Fruit fly (Drosophila melanogaster) whole organism, embryonic: ENCODE measurements around the gene CG43229.
A peak's percentile ranks its signal among the peaks of the same experiment; 100 is the strongest.

Experiments
- Ada2b ChIP-seq: fragments of 200-800 bp; sonication (Bioruptor generic); IDR thresholded peaks from 2 replicates; pipeline ENCODE4 v1.3.6; 2022; ENCODE audit warnings: missing biosample characterization, missing genetic modification characterization
- B-H1 ChIP-seq: fragments of 200-800 bp; sonication (Bioruptor generic); IDR thresholded peaks from 3 replicates; pipeline ENCODE4 v1.3.6; 2022; ENCODE audit warnings: missing biosample characterization, missing genetic modification characterization
- CG11093 ChIP-seq: fragments of 200-800 bp; sonication (Bioruptor generic); IDR thresholded peaks from 3 replicates; pipeline ENCODE4 v1.3.6; 2022; ENCODE audit warnings: missing biosample characterization, missing genetic modification characterization
- CG11560 ChIP-seq: fragments of 200-800 bp; sonication (Bioruptor generic); IDR thresholded peaks from 3 replicates; pipeline ENCODE4 v1.3.6; 2022; ENCODE audit warnings: missing biosample characterization, missing genetic modification characterization
- CG12659 ChIP-seq: fragments of 200-800 bp; sonication (Bioruptor generic); optimal IDR thresholded peaks from 3 replicates; lab custom pipeline; 2017; ENCODE audit warnings: mild to moderate bottlenecking, missing biosample characterization, missing genetic modification reagents, missing genetic modification characterization
- CG14441 ChIP-seq: fragments of 200-800 bp; sonication (Bioruptor generic); IDR thresholded peaks from 2 replicates; pipeline ENCODE4 v1.3.6; 2022; ENCODE audit warnings: missing biosample characterization, missing genetic modification characterization
- CG14667 ChIP-seq: fragments of 200-800 bp; sonication (Bioruptor generic); IDR thresholded peaks from 2 replicates; pipeline ENCODE4 v1.3.6; 2022; ENCODE audit warnings: missing biosample characterization, missing genetic modification characterization
- CG15479 ChIP-seq: fragments of 200-800 bp; sonication (Bioruptor generic); optimal IDR thresholded peaks from 3 replicates; lab custom pipeline; 2019; ENCODE audit warnings: missing biosample characterization, mild to moderate bottlenecking, missing genetic modification characterization, moderate library complexity
- CG15514 ChIP-seq: fragments of 200-800 bp; sonication (Bioruptor generic); optimal IDR thresholded peaks from 3 replicates; lab custom pipeline; 2017; ENCODE audit warnings: missing biosample characterization, missing genetic modification characterization, mild to moderate bottlenecking, moderate library complexity, missing genetic modification reagents
- CG1603 ChIP-seq: fragments of 200-800 bp; sonication (Bioruptor generic); optimal IDR thresholded peaks from 2 replicates; lab custom pipeline; 2019; ENCODE audit warnings: missing biosample characterization, mild to moderate bottlenecking, missing genetic modification characterization, moderate library complexity
- CG1647 ChIP-seq: fragments of 200-800 bp; sonication (Bioruptor generic); optimal IDR thresholded peaks from 3 replicates; lab custom pipeline; 2016; ENCODE audit warnings: missing biosample characterization, missing genetic modification characterization
- CG17328 ChIP-seq: fragments of 200-800 bp; sonication (Bioruptor generic); IDR thresholded peaks from 2 replicates; pipeline ENCODE4 v1.3.6; 2022; ENCODE audit warnings: missing biosample characterization, missing genetic modification characterization
- CG17359 ChIP-seq: fragments of 200-800 bp; sonication (Bioruptor generic); optimal IDR thresholded peaks from 3 replicates; lab custom pipeline; 2018; ENCODE audit warnings: missing biosample characterization, mild to moderate bottlenecking, missing genetic modification characterization, moderate library complexity
- CG18476 ChIP-seq: fragments of 200-800 bp; sonication (Bioruptor generic); optimal IDR thresholded peaks from 2 replicates; lab custom pipeline; 2016; ENCODE audit warnings: missing biosample characterization, mild to moderate bottlenecking, missing genetic modification characterization
- CG31388 ChIP-seq: fragments of 200-800 bp; sonication (Bioruptor generic); optimal IDR thresholded peaks from 2 replicates; lab custom pipeline; 2016; ENCODE audit warnings: missing biosample characterization, missing genetic modification characterization
- CG32767 ChIP-seq: fragments of 200-800 bp; sonication (Bioruptor generic); IDR thresholded peaks from 2 replicates; pipeline ENCODE4 v1.3.6; 2022; ENCODE audit warnings: missing biosample characterization, missing genetic modification characterization
- CG33213 ChIP-seq: fragments of 200-800 bp; sonication (Bioruptor generic); optimal IDR thresholded peaks from 3 replicates; lab custom pipeline; 2016; ENCODE audit warnings: missing biosample characterization, missing genetic modification characterization
- CG3995 ChIP-seq: fragments of 200-800 bp; sonication (Bioruptor generic); optimal IDR thresholded peaks from 3 replicates; lab custom pipeline; 2016; ENCODE audit warnings: missing biosample characterization, missing genetic modification characterization
- CG4707 ChIP-seq: fragments of 200-800 bp; sonication (Bioruptor generic); optimal IDR thresholded peaks from 2 replicates; lab custom pipeline; 2018; ENCODE audit warnings: missing biosample characterization, mild to moderate bottlenecking, missing genetic modification characterization, moderate library complexity
- CG7357 ChIP-seq: fragments of 200-800 bp; sonication (Bioruptor generic); IDR thresholded peaks from 3 replicates; pipeline ENCODE4 v1.3.6; 2022; ENCODE audit warnings: missing biosample characterization, missing genetic modification characterization
- Deaf1 ChIP-seq: fragments of 200-800 bp; optimal IDR thresholded peaks from 3 replicates; lab custom pipeline; 2019; ENCODE audit warnings: missing biosample characterization, mild to moderate bottlenecking, missing genetic modification characterization, moderate library complexity
- Dek ChIP-seq: fragments of 200-800 bp; sonication (Bioruptor generic); optimal IDR thresholded peaks from 3 replicates; lab custom pipeline; 2019; ENCODE audit warnings: missing biosample characterization, mild to moderate bottlenecking, missing genetic modification characterization, moderate library complexity
- HLH4C ChIP-seq: fragments of 200-800 bp; sonication (Bioruptor generic); IDR thresholded peaks from 3 replicates; pipeline ENCODE4 v1.3.6; 2022; ENCODE audit warnings: missing biosample characterization, missing genetic modification characterization; ENCODE audit not compliant: partially characterized antibody
- MESR4 ChIP-seq: fragments of 200-800 bp; sonication (Bioruptor generic); optimal IDR thresholded peaks from 2 replicates; lab custom pipeline; 2018; ENCODE audit warnings: missing biosample characterization, mild to moderate bottlenecking, missing genetic modification characterization, moderate library complexity
- Med ChIP-seq: fragments of 200-800 bp; sonication (Bioruptor generic); peaks from one replicate; lab custom pipeline; 2016; ENCODE audit warnings: missing biosample characterization, missing genetic modification characterization, mild to moderate bottlenecking, inconsistent platforms, moderate library complexity
- Myb ChIP-seq: fragments of 200-800 bp; sonication (Bioruptor generic); optimal IDR thresholded peaks from 2 replicates; lab custom pipeline; 2016; ENCODE audit warnings: missing biosample characterization, missing genetic modification characterization
- Nf-YC ChIP-seq: fragments of 200-800 bp; optimal IDR thresholded peaks from 3 replicates; lab custom pipeline; 2019; ENCODE audit warnings: missing biosample characterization, mild to moderate bottlenecking, missing genetic modification characterization, moderate library complexity
- Ptx1 ChIP-seq: fragments of 200-800 bp; sonication (Bioruptor generic); IDR thresholded peaks from 2 replicates; pipeline ENCODE4 v1.3.6; 2022; ENCODE audit warnings: missing biosample characterization, missing genetic modification characterization
- Taf1 ChIP-seq: fragments of 200-800 bp; sonication (Bioruptor generic); IDR thresholded peaks from 2 replicates; pipeline ENCODE4 v1.3.6; 2022; ENCODE audit warnings: missing biosample characterization, missing genetic modification characterization
- Xbp1 ChIP-seq: fragments of 200-800 bp; sonication (Bioruptor generic); optimal IDR thresholded peaks from 3 replicates; lab custom pipeline; 2016; ENCODE audit warnings: missing biosample characterization, mild to moderate bottlenecking, missing genetic modification characterization
- YL-1 ChIP-seq: fragments of 200-800 bp; sonication (Bioruptor generic); optimal IDR thresholded peaks from 3 replicates; lab custom pipeline; 2017; ENCODE audit warnings: missing biosample characterization, mild to moderate bottlenecking, missing genetic modification characterization
- ac ChIP-seq: fragments of 200-800 bp; sonication (Bioruptor generic); optimal IDR thresholded peaks from 3 replicates; lab custom pipeline; 2017; ENCODE audit warnings: missing biosample characterization, mild to moderate bottlenecking, missing genetic modification characterization
- ci ChIP-seq: fragments of 200-800 bp; sonication (Bioruptor generic); IDR thresholded peaks from 3 replicates; pipeline ENCODE4 v1.3.6; 2022; ENCODE audit warnings: missing biosample characterization, missing genetic modification characterization
- dysf ChIP-seq: fragments of 200-800 bp; sonication (Bioruptor generic); IDR thresholded peaks from 3 replicates; pipeline ENCODE4 v1.3.6; 2022; ENCODE audit warnings: missing biosample characterization, missing genetic modification characterization
- gem ChIP-seq: fragments of 200-800 bp; sonication (Bioruptor generic); optimal IDR thresholded peaks from 2 replicates; lab custom pipeline; 2019; ENCODE audit warnings: missing biosample characterization, mild to moderate bottlenecking, missing genetic modification characterization, moderate library complexity
- grau ChIP-seq: fragments of 200-800 bp; optimal IDR thresholded peaks from 3 replicates; lab custom pipeline; 2019; ENCODE audit warnings: missing biosample characterization, mild to moderate bottlenecking, missing genetic modification characterization, moderate library complexity
- hkb ChIP-seq, 2 experiments: fragments of 200-800 bp in 1 of 2; fragments of >200 bp in 1 of 2; sonication (Bioruptor generic) in 1 of 2; IDR thresholded peaks in 1 of 2; optimal IDR thresholded peaks in 1 of 2; 2 replicates each; pipeline versions ENCODE4 v1.3.6 to Lab custom; 2017 to 2022; ENCODE audit warnings: missing biosample characterization in 1 of 2, missing genetic modification characterization in 1 of 2
- ind ChIP-seq: fragments of 200-800 bp; sonication (Bioruptor generic); optimal IDR thresholded peaks from 3 replicates; lab custom pipeline; 2016; ENCODE audit warnings: missing biosample characterization, missing genetic modification characterization
- ken ChIP-seq: fragments of 200-800 bp; sonication (Bioruptor generic); IDR thresholded peaks from 3 replicates; pipeline ENCODE4 v1.3.6; 2022; ENCODE audit warnings: missing biosample characterization, missing genetic modification characterization
- lbe ChIP-seq: fragments of 200-800 bp; sonication (Bioruptor generic); optimal IDR thresholded peaks from 2 replicates; lab custom pipeline; 2016; ENCODE audit warnings: missing biosample characterization, mild to moderate bottlenecking, missing genetic modification characterization
- lmd ChIP-seq: fragments of 200-800 bp; sonication (Bioruptor generic); IDR thresholded peaks from 2 replicates; pipeline ENCODE4 v1.3.6; 2022; ENCODE audit warnings: missing biosample characterization, missing genetic modification characterization
- pan ChIP-seq, 4 experiments: fragments of >200 bp in 3 of 4; fragments of 200-800 bp in 1 of 4; sonication (Bioruptor generic) in 1 of 4; optimal IDR thresholded peaks in 3 of 4; IDR thresholded peaks in 1 of 4; 2 replicates each; pipeline versions ENCODE4 v1.3.6 to Lab custom; 2017 to 2022; ENCODE audit warnings: missing biosample characterization in 2 of 4, missing genetic modification characterization in 2 of 4, mixed read lengths in 1 of 4
- prd ChIP-seq, 3 experiments: fragments of >200 bp in 2 of 3; fragments of 200-800 bp in 1 of 3; sonication (Bioruptor generic) in 1 of 3; optimal IDR thresholded peaks in 2 of 3; IDR thresholded peaks in 1 of 3; 2 replicates in 2 of 3; 3 replicates in 1 of 3; pipeline versions ENCODE4 v1.3.6 to Lab custom; 2017 to 2022; ENCODE audit warnings: missing biosample characterization in 1 of 3, missing genetic modification characterization in 1 of 3
- row ChIP-seq: fragments of 200-800 bp; sonication (Bioruptor generic); IDR thresholded peaks from 3 replicates; pipeline ENCODE4 v1.3.6; 2022; ENCODE audit warnings: missing biosample characterization, missing genetic modification characterization
- run ChIP-seq: fragments of 200-800 bp; sonication (Bioruptor generic); optimal IDR thresholded peaks from 3 replicates; lab custom pipeline; 2018; ENCODE audit warnings: missing biosample characterization, mild to moderate bottlenecking, missing genetic modification characterization
- sens ChIP-seq: fragments of 200-800 bp; sonication (Bioruptor generic); peaks from one replicate; lab custom pipeline; 2016; ENCODE audit warnings: missing biosample characterization, missing genetic modification characterization
- sisA ChIP-seq: fragments of 200-800 bp; sonication (Bioruptor generic); IDR thresholded peaks from 2 replicates; pipeline ENCODE4 v1.3.6; 2022; ENCODE audit warnings: missing biosample characterization, missing genetic modification characterization
- slbo ChIP-seq: fragments of 200-800 bp; sonication (Bioruptor generic); IDR thresholded peaks from 2 replicates; pipeline ENCODE4 v1.3.6; 2022; ENCODE audit warnings: missing biosample characterization, missing genetic modification characterization
- so ChIP-seq: fragments of 200-800 bp; sonication (Bioruptor generic); IDR thresholded peaks from 3 replicates; pipeline ENCODE4 v1.3.6; 2022; ENCODE audit warnings: missing biosample characterization, missing genetic modification characterization

CG43229 gene

DNA sequence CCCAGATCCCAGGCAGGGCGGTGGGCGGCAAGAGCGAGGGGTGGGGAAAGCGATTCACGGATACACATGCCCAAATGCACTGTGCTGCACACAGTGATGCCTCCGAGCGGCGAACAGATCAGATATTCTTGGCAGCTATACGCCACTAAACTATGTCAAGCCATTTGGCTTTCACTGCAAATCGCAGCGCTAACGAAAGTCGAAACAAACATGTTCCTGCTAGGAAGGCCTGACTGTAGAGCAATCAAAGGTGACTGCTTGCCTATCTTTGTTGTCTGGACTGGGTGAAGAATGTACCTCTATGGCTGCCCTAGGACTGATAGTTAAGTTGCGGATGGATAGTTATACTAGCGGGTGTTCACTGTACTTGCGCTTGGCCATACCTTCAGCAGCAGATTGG lies 2.3 kb upstream of the CG43229 start:
- TF ChIP-seq Ptx1 (GFP tag; lab: Robert Waterston, UW) (peak; percentile 36; the same call in 1 of the 2 replicates), ken (0 out of 3 replicates have a peak, but pooled peaks have one; percentile 29), CG12659 (GFP tag; lab: Kevin White, UChicago) (no peak), Med (GFP tag; lab: Kevin White, UChicago) (peak; percentile 69), hkb (optimal IDR thresholded peaks at IDR 0.05; lab: Kevin White, UChicago) (no peak), hkb (GFP tag; IDR thresholded peaks at IDR 0.05; lab: Robert Waterston, UW) (peak; percentile 53), dysf (GFP tag; lab: Robert Waterston, UW) (0 out of 3 replicates have a peak, but pooled peaks have one; percentile 25), YL-1 (GFP tag; lab: Kevin White, UChicago) (no peak), sens (peak; percentile 37), CG17328 (GFP tag; lab: Robert Waterston, UW) (peak; percentile 44; the same call in 1 of the 2 replicates), CG11560 (tag; lab: Robert Waterston, UW) (peak; percentile 30; the same call in 1 of the 3 replicates), B-H1 (no peak), Ada2b (GFP tag; lab: Robert Waterston, UW) (0 out of 2 replicates have a peak, but pooled peaks have one; percentile 33), CG18476 (no peak), HLH4C (GFP tag; lab: Robert Waterston, UW) (no peak), Xbp1 (GFP tag; lab: Kevin White, UChicago) (no peak), CG4707 (GFP tag; lab: Kevin White, UChicago) (no peak), Taf1 (GFP tag; lab: Robert Waterston, UW) (0 out of 2 replicates have a peak, but pooled peaks have one; percentile 32), CG33213 (GFP tag; lab: Kevin White, UChicago) (no peak), ind (GFP tag; lab: Kevin White, UChicago) (peak; percentile 2), CG3995 (GFP tag; lab: Kevin White, UChicago) (no peak), lmd (GFP tag; lab: Robert Waterston, UW) (peak; percentile 21; the same call in 1 of the 2 replicates), lbe (GFP tag; lab: Kevin White, UChicago) (no peak), ci (GFP tag; lab: Robert Waterston, UW) (0 out of 3 replicates have a peak, but pooled peaks have one; percentile 46), CG14441 (GFP tag; lab: Robert Waterston, UW) (peak; percentile 37; the same call in 1 of the 2 replicates), run (tag; lab: Kevin White, UChicago) (no peak), CG14667 (GFP tag; lab: Robert Waterston, UW) (no peak), CG31388 (GFP tag; lab: Kevin White, UChicago) (no peak), pan (optimal IDR thresholded peaks at IDR 0.05; lab: Kevin White, UChicago) (no peak), pan (GFP tag; optimal IDR thresholded peaks at IDR 0.05 in 1 of 2, IDR thresholded peaks at IDR 0.05 in 1 of 2) (peak in 1 of 2 experiments; percentile 63), Deaf1 (tag; lab: Kevin White, UChicago) (no peak), Myb (GFP tag; lab: Kevin White, UChicago) (peak; percentile 7), Dek (tag; lab: Kevin White, UChicago) (no peak), gem (peak; percentile 3), CG32767 (0 out of 2 replicates have a peak, but pooled peaks have one; percentile 21), ac (GFP tag; lab: Kevin White, UChicago) (no peak), sisA (GFP tag; lab: Robert Waterston, UW) (0 out of 2 replicates have a peak, but pooled peaks have one; percentile 31), CG1603 (peak; percentile 39), Nf-YC (no peak), grau (peak; percentile 74), MESR4 (GFP tag; lab: Kevin White, UChicago) (no peak), CG7357 (GFP tag; lab: Robert Waterston, UW) (0 out of 3 replicates have a peak, but pooled peaks have one; percentile 19), so (GFP tag; lab: Robert Waterston, UW) (0 out of 3 replicates have a peak, but pooled peaks have one; percentile 12), CG17359 (tag; lab: Kevin White, UChicago) (peak; percentile 24), CG11093 (GFP tag; lab: Robert Waterston, UW) (peak; percentile 27; the same call in 1 of the 3 replicates), prd (optimal IDR thresholded peaks at IDR 0.05; lab: Kevin White, UChicago) (no peak), prd (GFP tag; IDR thresholded peaks at IDR 0.05; lab: Robert Waterston, UW) (peak; percentile 34; the same call in 1 of the 3 replicates), CG15479 (GFP tag; lab: Kevin White, UChicago) (no peak), slbo (GFP tag; lab: Robert Waterston, UW) (peak; percentile 34), row (GFP tag; lab: Robert Waterston, UW) (peak; percentile 44; the same call in 2 of the 3 replicates), CG1647 (GFP tag; lab: Kevin White, UChicago) (no peak), CG15514 (GFP tag; lab: Kevin White, UChicago) (no peak)
